Fruit fly (Drosophila melanogaster): ENCODE results near the gene mus101.

The mus101 gene

DNA sequence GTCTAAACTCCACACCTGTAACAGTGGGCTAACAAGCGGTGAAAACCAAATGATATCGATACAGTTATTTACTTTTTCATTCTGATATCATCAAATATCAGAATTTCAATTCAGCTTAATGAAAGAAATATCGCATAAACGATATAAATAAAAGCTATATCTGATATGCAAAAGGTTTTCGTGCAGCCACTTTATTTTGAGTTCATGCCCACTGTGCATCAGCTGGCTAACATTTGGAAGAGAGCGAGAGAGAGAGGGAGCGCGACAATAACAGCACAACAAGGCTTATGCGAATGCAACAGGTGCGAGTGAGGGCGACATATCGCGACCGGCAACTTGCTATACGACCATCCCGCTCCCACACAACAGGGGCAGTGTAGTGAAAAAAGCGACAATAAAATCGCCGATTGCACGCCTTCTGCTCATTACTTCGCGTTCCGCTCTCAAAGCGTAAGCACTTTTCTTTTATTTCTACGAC is 17.4 kb downstream of the mus101 start, which contains the start of gene CG11151:
CG11151 (plus strand) TSS at position 334 of the 478 bp plus-strand sequence.
- TF ChIP-seq CG17801 (GFP tag; optimal IDR thresholded peaks at IDR 0.05; ENCODE audit: partially characterized antibody) = peak; percentile 98

DNA sequence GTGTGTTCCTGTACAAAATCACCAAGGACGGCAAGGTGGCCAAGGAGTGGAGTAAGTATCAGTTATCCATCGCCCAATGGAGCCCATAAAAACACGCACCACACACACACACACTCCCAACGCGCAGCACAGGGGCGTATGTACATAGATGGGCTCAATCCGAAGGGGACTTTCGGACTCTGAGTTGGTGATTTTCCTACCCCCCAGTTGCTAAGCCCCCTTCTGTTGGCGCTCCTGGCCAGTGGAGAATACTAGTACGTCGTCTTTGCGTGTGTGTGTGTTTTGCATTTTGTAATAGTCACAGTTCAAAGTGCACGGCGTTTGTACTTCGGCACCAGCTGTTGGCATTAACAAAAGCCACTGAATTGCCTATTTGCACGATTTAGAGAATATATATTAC is 18.0 kb downstream of the mus101 start:
- TF ChIP-seq CG17801 (GFP tag; optimal IDR thresholded peaks at IDR 0.05; ENCODE audit: partially characterized antibody) = peak; percentile 87

DNA sequence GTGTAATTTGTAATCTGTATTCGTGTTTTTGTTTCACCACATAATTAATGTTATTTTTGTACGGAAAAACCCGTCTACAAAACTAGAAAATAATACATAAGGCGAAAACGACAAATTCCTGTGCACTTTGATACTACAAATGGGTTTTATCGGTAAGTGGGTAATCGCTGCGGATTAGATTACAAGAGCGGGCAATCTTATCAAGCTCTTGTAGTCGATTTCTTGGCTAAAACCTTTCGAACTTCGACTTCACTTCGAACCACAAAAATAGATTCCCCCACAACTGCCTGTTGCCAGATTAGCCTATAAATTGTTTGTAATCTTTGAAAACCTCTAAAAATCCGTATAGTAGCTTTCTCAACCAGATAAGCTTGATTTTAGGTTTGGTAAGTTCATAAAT is 18.9 kb downstream of the mus101 start:
- TF ChIP-seq CG17801 (GFP tag; optimal IDR thresholded peaks at IDR 0.05; ENCODE audit: partially characterized antibody) = no peak

- TF ChIP-seq CG17801 (GFP tag; optimal IDR thresholded peaks at IDR 0.05; ENCODE audit: partially characterized antibody) = peak; percentile 11
These were observed 22.6 kb downstream of the mus101 start, which contains the start of gene Grip91 for dm6 chrX:13744599-13745052. Gene Grip91 (minus strand): TSS chrX:13744683.

DNA sequence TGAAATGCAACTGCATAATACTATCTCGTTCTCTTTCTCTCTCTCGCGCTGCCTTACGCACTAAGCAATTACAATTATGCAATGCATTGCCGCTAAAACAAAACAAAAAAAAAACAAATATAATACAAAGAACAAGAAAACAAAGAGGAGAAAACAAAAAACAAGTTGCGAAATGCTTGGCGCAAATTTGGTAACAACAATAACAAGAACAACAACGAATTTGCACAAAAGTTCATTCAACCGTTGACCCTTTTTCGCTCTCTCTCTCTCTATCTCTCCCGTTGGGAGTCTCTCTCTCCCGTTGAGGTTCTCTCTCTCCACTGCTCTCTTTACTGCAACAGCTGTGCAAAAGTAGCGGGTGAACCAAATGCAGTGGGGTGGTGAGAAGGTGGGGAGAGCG is 25.0 kb downstream of the mus101 start:
- TF ChIP-seq CG17801 (GFP tag; optimal IDR thresholded peaks at IDR 0.05; ENCODE audit: partially characterized antibody) = no peak

DNA sequence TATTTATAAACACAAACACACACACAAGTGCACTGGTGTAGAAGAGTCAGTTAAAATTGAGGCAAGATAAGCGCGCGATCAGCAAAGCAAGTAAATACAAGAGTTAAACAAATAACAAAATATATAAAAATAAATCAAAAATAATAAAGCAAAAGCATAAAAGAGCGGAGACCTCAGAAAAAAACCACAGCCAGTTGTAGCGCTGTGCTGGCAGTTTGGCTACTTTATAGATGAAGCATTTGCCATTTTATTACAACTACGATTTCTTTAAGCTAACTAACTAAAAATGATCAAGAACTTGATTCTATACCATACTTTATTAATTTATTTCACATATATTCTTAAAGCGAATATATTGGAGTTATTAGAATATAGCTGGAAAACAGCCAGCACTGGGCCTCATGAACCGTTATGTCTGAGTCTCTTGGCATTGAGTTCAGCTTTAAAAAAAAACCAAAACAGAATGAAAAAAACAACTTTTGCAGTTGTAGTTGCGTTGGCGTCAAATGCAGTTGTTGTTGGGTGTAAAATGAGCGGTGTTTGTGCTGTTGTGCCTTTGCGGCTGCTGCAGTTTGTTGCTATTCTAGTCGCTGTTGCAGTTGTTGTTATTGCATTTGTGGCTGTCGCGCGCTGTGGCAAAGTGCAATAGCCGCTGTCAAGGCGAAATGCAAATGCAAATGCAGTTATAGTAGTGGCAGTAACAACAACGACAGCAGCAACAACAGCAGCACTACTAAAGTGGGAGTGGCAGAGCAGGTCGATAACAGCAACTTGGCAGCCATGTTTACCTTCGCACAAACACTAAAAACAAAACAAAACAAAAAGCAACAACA is 25.8 kb downstream of the mus101 start:
- peak; percentile 91 for TF ChIP-seq CG17801 (GFP tag; optimal IDR thresholded peaks at IDR 0.05; ENCODE audit: partially characterized antibody)

DNA sequence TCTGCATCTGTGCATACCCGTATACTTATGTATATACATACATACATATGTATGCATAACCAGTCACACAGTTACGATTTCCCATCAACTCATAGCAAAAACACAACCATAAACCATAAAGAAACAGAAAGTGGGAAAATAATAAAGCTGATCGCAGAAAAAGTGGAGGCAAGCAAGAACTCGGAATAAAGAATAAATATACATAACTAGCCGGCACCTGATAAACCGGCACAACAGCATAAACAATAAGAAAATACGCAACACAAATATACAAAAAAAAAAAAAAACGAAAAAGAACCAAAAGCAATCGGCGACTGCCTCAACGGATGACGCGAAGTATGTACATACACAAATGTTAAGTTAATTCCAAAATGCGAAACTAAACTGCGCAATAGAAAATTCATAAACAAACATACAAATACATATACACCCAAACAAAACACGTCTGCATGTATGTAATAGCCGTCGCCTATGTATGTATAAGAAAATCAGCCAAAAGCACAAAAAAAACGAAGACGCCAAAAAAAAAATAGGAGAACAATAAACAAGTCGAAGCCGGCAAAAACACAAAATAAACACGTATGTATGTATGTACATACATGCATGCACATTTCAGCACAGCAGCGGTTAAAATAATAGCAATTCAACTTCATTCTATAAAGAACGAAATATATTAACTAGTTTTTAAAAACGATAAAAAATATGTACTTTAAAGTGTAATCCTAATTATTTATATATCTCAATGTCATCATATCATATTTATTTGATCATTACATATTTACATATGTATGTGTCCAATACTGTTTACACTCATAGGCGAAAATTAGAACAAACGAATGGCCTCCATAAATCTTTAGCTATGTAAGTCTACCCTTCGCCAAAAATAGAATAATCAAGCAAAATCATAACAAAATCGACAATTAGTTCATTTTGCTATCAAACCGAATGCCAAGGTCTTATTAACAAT is 27.1 kb downstream of the mus101 start:
- peak; percentile 53 for TF ChIP-seq CG17801 (GFP tag; optimal IDR thresholded peaks at IDR 0.05; ENCODE audit: partially characterized antibody)

dm6 chrX:13749873-13750241 is 27.8 kb downstream of the mus101 start:
- peak; percentile 5 for TF ChIP-seq CG17801 (GFP tag; optimal IDR thresholded peaks at IDR 0.05; ENCODE audit: partially characterized antibody)

DNA sequence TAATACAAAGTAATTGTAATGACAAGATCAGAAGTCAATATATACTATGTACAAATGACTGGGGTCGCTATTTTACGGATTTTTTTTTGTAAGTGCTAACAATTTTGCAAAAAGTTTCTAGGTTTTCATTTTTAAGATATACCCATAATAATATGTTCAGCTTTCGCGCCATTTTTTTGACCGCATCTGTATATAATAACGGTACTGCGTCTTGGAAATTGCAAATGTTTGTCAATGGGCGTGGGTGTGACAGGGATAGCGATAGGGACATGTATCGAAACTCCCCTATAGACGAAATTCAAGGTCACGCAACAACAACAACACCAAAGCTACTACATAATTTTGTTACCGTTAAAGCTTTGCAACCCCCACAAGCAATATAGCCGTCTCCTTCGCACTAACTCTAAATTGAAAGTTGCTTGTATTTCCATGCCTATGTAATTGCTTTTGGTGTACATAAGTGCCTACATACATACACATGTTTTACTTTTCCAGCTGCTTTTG is 30.5 kb downstream of the mus101 start:
- no peak for TF ChIP-seq CG17801 (GFP tag; optimal IDR thresholded peaks at IDR 0.05; ENCODE audit: partially characterized antibody)

DNA sequence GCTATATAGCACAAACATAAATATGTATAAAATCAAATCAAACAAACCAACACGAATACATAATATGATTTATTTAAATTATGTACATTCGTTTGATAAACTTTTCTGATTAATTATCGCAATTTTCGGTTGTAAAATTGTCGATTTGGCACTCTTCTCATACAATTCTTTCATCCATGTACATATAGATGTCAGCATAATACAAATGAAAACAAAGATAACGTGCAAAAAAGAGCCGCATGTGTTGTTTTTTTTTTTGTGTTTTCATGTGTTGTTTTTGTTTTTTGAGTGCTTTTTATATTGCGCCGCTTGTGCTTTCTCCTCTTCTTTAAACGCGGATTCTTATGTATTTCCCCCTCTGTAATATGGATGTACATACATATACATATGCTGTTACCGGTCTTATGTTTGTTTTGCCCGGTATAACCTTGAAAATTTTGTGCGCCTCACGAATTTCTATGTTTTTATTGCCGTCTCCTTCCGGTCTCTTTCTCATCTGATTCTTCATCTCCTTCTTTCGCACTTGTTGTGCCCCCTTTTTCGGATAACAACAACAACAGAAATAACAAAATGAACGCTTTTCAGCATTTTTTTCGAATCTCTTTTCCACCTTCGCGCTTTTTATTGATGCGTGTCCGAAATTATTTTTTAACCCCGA is 31.2 kb downstream of the mus101 start:
- no peak for TF ChIP-seq CG17801 (GFP tag; optimal IDR thresholded peaks at IDR 0.05; ENCODE audit: partially characterized antibody)

dm6 chrX:13753775-13754174 is 31.7 kb downstream of the mus101 start:
- TF ChIP-seq CG17801 (GFP tag; optimal IDR thresholded peaks at IDR 0.05; ENCODE audit: partially characterized antibody) = peak; percentile 39

DNA sequence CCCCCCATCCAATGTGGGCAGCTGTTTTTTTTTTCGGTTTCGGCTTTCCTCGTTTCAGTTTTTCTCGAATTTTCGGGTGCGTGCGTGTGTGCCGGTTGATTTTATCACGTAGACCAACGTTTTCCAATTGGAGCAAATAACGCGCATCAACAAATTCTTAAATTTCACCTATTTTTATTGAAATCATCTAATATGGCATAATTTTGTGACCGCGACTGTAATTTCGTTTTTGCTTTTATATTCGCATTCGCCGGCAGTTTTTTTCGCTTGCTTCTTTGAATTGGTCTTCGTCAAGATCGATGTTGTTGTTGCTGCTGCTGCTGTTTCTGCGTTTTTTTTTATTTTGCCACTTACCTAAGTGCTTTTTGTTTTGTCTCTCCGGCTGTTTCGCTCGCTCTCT is 32.4 kb downstream of the mus101 start:
- TF ChIP-seq CG17801 (GFP tag; optimal IDR thresholded peaks at IDR 0.05; ENCODE audit: partially characterized antibody) = peak; percentile 85

DNA sequence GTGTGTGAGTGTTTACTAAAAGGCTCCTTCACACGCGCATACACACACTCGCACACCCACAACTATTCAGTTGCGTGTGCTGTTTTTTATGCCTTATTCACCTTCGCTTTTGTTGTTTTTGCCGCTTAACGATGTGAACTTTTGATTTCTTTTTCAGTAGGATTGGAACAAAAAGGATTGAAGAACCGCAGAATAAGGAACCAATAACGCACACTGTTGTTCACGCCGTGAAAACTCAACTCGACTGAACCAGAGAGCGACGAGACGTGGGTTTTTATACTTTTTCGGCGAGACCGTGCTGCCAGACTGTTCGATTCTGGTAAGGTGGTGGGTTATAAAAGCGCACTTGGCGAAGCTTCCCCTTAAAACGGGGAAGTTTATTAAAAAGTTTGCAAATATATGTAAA is 33.1 kb downstream of the mus101 start, which contains the start of gene Pdcd4:
Pdcd4 (minus strand) TSS at position 255 of the 406 bp plus-strand sequence.
- peak; percentile 3 for TF ChIP-seq CG17801 (GFP tag; optimal IDR thresholded peaks at IDR 0.05; ENCODE audit: partially characterized antibody)

DNA sequence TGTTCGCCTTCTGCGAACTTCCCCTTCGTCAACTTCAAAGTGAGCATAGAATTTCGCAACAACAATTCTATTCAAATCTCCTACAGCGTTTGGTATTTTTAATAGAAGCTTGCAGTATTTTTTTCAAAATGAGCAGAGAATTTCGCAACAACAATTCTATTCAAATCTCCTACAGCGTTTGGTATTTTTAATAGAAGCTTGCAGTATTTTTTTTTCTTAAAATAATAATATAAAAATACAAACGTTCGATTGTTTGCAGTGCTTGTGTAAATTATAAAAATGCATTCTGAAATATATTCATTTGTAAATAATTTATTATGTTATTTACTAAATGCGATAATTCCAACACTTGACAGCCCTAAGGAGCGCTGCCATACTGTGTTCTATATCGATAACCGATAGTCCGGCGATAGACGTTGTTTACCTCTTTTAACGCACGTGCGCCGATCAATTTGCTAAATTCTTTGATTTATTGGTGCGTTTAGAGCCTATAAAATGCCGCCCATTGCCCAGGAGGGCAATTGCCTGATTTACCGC is 34.8 kb downstream of the mus101 start, which contains the start of the genes CG32625 and Rtc1:
CG32625 (minus strand) TSS at position 51 of the 537 bp plus-strand sequence.
Rtc1 (plus strand) TSS at position 404 of the 537 bp plus-strand sequence.
- peak; percentile 58 for TF ChIP-seq CG17801 (GFP tag; optimal IDR thresholded peaks at IDR 0.05; ENCODE audit: partially characterized antibody)
